Worm (Caenorhabditis elegans): ENCODE data around the gene sad-1.

The sad-1 gene

ce11 chrX:13500568-13500967 lies at the start of gene sad-1:
TSS of gene sad-1 (minus strand) at chrX:13500668.
- TF ChIP-seq lin-14 (GFP tag; optimal IDR thresholded peaks at IDR 0.05), result peak; percentile 38
- no peak for TF ChIP-seq nhr-71 (tag; optimal IDR thresholded peaks at IDR 0.05)
- TF ChIP-seq pqm-1 (tag; optimal IDR thresholded peaks at IDR 0.05), result no peak
- TF ChIP-seq nhr-76 (tag; optimal IDR thresholded peaks at IDR 0.05), result no peak
- TF ChIP-seq egl-27 (tag; optimal IDR thresholded peaks at IDR 0.05), result no peak

- TF ChIP-seq efl-1 (optimal IDR thresholded peaks at IDR 0.05) (no peak), efl-1 (GFP tag; optimal IDR thresholded peaks at IDR 0.05 in 1 of 2) (peak in 1 of 2 experiments; percentile 73), egl-13 (tag; optimal IDR thresholded peaks at IDR 0.05) (peak; percentile 32), nhr-85 (tag) (peak; percentile 51), ceh-63 (GFP tag; optimal IDR thresholded peaks at IDR 0.05) (no peak), elt-3 (tag; optimal IDR thresholded peaks at IDR 0.05) (peak in 1 of 6 experiments; percentile 60), lin-15B (tag; optimal IDR thresholded peaks at IDR 0.05) (no peak), Y116A8C.19 (tag; optimal IDR thresholded peaks at IDR 0.05; ENCODE audit: borderline replicate concordance) (no peak), nhr-20 (tag; optimal IDR thresholded peaks at IDR 0.05) (peak; percentile 23), lir-3 (tag; optimal IDR thresholded peaks at IDR 0.05; ENCODE audit: poor library complexity) (no peak), lsy-2 (tag; optimal IDR thresholded peaks at IDR 0.05) (peak in 1 of 2 experiments; percentile 50), unc-86 (tag; optimal IDR thresholded peaks at IDR 0.05) (peak; percentile 33), C16A3.4 (tag; optimal IDR thresholded peaks at IDR 0.05) (peak; percentile 33), nhr-71 (tag; optimal IDR thresholded peaks at IDR 0.05) (peak; percentile 12), ama-1 (optimal IDR thresholded peaks at IDR 0.05) (peak; percentile 68), nhr-90 (tag; optimal IDR thresholded peaks at IDR 0.05; ENCODE audit: poor library complexity) (peak; percentile 22), nhr-47 (tag; optimal IDR thresholded peaks at IDR 0.05) (peak; percentile 42), blmp-1 (tag; optimal IDR thresholded peaks at IDR 0.05) (peak; percentile 26), lin-14 (GFP tag; optimal IDR thresholded peaks at IDR 0.05) (peak; percentile 39)
These were observed 44.1 kb upstream of the sad-1 start for ce11 chrX:13544544-13545021.

DNA sequence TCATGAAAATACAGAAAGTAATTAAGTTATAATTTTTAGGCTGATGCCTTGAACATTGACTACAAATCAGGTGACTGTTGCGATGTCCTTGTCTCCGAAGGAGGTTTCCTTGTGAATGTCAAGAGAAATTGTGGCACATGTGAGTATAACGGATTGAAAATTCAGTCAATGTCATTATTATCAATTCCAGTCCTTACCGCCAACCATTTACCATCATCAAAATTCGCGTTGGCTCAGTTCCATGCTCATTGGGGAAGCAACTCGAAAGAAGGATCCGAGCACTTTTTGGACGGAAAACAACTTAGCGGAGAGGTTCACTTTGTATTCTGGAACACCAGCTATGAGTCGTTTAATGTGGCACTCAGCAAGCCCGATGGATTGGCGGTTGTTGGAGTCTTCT lies 42.9 kb upstream of the sad-1 start:
- peak in 1 of 2 experiments; percentile 2 for TF ChIP-seq lsy-2 (tag; optimal IDR thresholded peaks at IDR 0.05)
- TF ChIP-seq ceh-88 (GFP tag; IDR thresholded peaks at IDR 0.05), result no peak
- TF ChIP-seq lin-35 (GFP tag; optimal IDR thresholded peaks at IDR 0.05), result peak in 1 of 2 experiments; percentile 8

DNA sequence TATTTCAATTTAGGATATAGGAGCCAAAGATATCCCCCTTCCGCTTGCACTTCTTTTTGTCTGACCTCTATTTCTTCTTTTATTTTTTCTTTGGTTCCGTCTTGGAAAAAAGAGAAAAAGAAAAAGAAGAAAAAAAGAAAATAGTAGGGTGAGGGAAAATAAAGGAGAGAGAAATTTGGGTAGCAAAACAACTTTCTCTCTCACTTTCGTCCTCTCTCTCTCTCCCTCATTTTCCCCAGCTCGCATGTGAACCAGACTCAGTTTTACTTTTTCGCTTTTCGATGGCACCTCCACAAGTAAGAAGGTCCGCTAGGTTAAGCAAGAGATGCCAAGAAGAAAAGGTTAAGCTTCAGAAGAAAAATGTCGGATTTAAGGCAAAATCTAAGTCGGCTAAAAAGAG lies 42.3 kb upstream of the sad-1 start:
- TF ChIP-seq egl-27 (tag; optimal IDR thresholded peaks at IDR 0.05) (no peak), vab-15 (tag; optimal IDR thresholded peaks at IDR 0.05) (no peak), sptf-1 (tag; optimal IDR thresholded peaks at IDR 0.05) (no peak), alr-1 (tag; optimal IDR thresholded peaks at IDR 0.05; ENCODE audit: borderline replicate concordance) (no peak), elt-3 (tag; optimal IDR thresholded peaks at IDR 0.05) (peak in 1 of 6 experiments; percentile 15), hlh-4 (tag; optimal IDR thresholded peaks at IDR 0.05) (no peak), snu-23 (GFP tag; optimal IDR thresholded peaks at IDR 0.05) (peak; percentile 20), ztf-11 (tag; optimal IDR thresholded peaks at IDR 0.05) (no peak), zip-4 (GFP tag; optimal IDR thresholded peaks at IDR 0.05) (no peak), lsy-2 (tag; optimal IDR thresholded peaks at IDR 0.05) (peak in 1 of 2 experiments; percentile 55), irx-1 (tag; optimal IDR thresholded peaks at IDR 0.05) (no peak), ces-1 (GFP tag; optimal IDR thresholded peaks at IDR 0.05) (no peak), ceh-90 (tag; optimal IDR thresholded peaks at IDR 0.05) (no peak), ceh-82 (tag; optimal IDR thresholded peaks at IDR 0.05) (peak in 1 of 3 experiments; percentile 15), mdl-1 (tag; optimal IDR thresholded peaks at IDR 0.05) (peak in 1 of 2 experiments; percentile 21), tbx-2 (tag; optimal IDR thresholded peaks at IDR 0.05) (peak; percentile 7), pag-3 (tag; optimal IDR thresholded peaks at IDR 0.05; ENCODE audit: borderline replicate concordance, insufficient read depth) (peak; percentile 26), nhr-12 (tag; optimal IDR thresholded peaks at IDR 0.05) (no peak), nhr-28 (tag; optimal IDR thresholded peaks at IDR 0.05) (no peak), C04F5.9 (tag; optimal IDR thresholded peaks at IDR 0.05) (no peak), aly-2 (tag; optimal IDR thresholded peaks at IDR 0.05) (no peak), nhr-47 (tag; optimal IDR thresholded peaks at IDR 0.05) (peak; percentile 12), lin-14 (GFP tag; optimal IDR thresholded peaks at IDR 0.05) (peak; percentile 76), nhr-20 (tag; optimal IDR thresholded peaks at IDR 0.05) (no peak), mep-1 (tag; optimal IDR thresholded peaks at IDR 0.05) (peak; percentile 59), jun-1 (tag; optimal IDR thresholded peaks at IDR 0.05) (no peak), C34B4.2 (tag; optimal IDR thresholded peaks at IDR 0.05) (no peak), nhr-19 (GFP tag; conservative IDR thresholded peaks at IDR 0.05) (no peak), C16A3.4 (tag; optimal IDR thresholded peaks at IDR 0.05) (no peak), fos-1 (tag; optimal IDR thresholded peaks at IDR 0.05) (no peak)
